Fruit fly (Drosophila melanogaster): Measurements from ENCODE around the gene Clic.

The Clic gene

DNA sequence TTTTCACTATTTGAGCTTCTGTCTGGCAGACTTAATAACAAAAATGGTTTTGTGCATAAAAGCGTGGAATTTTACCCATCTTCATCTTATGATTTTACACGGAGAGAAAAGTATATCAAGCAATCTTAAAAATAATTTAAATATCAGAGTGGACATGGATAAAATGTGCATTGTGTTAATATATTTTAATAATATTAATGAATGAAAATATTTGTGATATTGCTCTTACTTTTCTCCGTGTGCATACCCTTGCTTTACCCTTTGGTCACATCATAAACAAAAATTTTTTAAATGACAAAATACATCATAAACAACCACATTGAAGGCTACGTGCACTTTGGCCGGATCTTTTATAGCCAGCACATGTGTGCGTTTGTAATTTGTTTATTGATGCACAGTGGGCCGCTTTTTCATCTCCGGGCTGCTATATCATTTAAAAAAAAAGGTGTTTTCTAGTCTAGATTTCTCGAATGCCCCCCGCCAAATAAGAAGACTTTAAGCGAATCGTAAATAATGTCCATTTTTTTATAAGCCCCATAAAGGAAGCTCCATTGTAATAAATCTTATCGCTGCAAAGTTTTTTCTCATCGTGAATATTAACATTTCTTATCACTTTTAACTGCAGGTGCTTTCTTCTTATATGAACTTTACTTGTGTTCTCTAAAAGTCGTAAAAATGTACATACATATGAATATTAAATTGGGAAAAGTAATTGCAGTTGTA is 57.5 kb downstream of the Clic start (continued):
- TF ChIP-seq CrebA (GFP tag; optimal IDR thresholded peaks at IDR 0.05; ENCODE audit: borderline replicate concordance) (no peak), Abd-B (GFP tag; optimal IDR thresholded peaks at IDR 0.05) (no peak), dmrt93B (GFP tag; optimal IDR thresholded peaks at IDR 0.05) (no peak)

Measured in whole organism, wandering third instar larva.